Fruit fly (Drosophila melanogaster): ENCODE measurements around the gene Chc.

DNA sequence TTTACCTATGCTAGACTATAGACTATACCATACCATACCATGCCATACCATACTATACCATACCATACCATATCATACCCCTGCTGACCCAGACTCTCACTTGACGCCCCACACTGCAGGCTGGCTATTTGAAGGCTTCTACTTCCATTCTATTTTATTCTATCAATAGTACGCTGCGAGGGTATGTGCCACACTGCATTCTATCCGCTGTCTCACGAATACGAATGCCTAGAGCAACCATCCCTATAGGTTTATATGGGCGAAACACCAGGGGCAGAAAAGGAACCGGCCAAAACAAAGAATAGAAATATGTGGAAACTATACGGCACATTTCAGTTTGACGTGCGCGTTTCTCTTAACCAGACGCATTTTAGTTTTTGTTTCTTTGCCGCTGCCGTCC is 17.5 kb downstream of the Chc start:
- TF ChIP-seq Fer2 (tag; optimal IDR thresholded peaks at IDR 0.05) (no peak), ERR (GFP tag; optimal IDR thresholded peaks at IDR 0.05) (no peak), Lim3 (GFP tag; IDR thresholded peaks at IDR 0.05) (no peak), CrebB (tag; optimal IDR thresholded peaks at IDR 0.05) (no peak), oc (tag; optimal IDR thresholded peaks at IDR 0.05) (no peak), cwo (GFP tag; optimal IDR thresholded peaks at IDR 0.05) (no peak), CG8089 (GFP tag; optimal IDR thresholded peaks at IDR 0.05) (no peak), Abd-B (GFP tag; optimal IDR thresholded peaks at IDR 0.05) (no peak), gce (GFP tag; IDR thresholded peaks at IDR 0.05) (no peak), tna (GFP tag; IDR thresholded peaks at IDR 0.05; ENCODE audit: partially characterized antibody) (no peak)

Data from whole organism, embryonic.